Worm (Caenorhabditis elegans) whole organism, early embryonic: Measurements from ENCODE around the gene C15H7.3.

ENCODE experiments used
- B0310.2 ChIP-seq: sonication (generic microtip); optimal IDR thresholded peaks from 2 replicates; lab custom pipeline; 2016; ENCODE audit warnings: mild to moderate bottlenecking, missing genetic modification characterization, missing compliant biosample characterization
- F13C5.2 ChIP-seq: sonication (generic microtip); optimal IDR thresholded peaks from 2 replicates; lab custom pipeline; 2017; ENCODE audit warnings: mild to moderate bottlenecking, missing genetic modification characterization, inconsistent platforms, missing compliant biosample characterization
- aly-1 ChIP-seq: sonication (generic microtip); optimal IDR thresholded peaks from 2 replicates; lab custom pipeline; 2016; ENCODE audit warnings: missing genetic modification characterization, missing compliant biosample characterization
- ama-1 ChIP-seq: fragments of 150-350 bp; optimal IDR thresholded peaks from 2 replicates; lab custom pipeline; 2014
- ceh-13 ChIP-seq: fragments of 200-800 bp; sonication (Bioruptor generic); optimal IDR thresholded peaks from 2 replicates; lab custom pipeline; 2018; ENCODE audit warnings: mild to moderate bottlenecking, missing genetic modification characterization, missing compliant biosample characterization
- ceh-36 ChIP-seq: sonication (generic microtip); optimal IDR thresholded peaks from 2 replicates; lab custom pipeline; 2016; ENCODE audit warnings: missing genetic modification characterization, inconsistent platforms, missing compliant biosample characterization
- ets-7 ChIP-seq: sonication (generic microtip); optimal IDR thresholded peaks from 2 replicates; lab custom pipeline; 2016; ENCODE audit warnings: missing genotype, missing genetic modification characterization, missing compliant biosample characterization
- flt-1 ChIP-seq: fragments of 200-800 bp; sonication (Bioruptor generic); IDR thresholded peaks from 2 replicates; pipeline ENCODE4 v1.3.6; 2022; ENCODE audit warnings: missing genetic modification characterization, missing compliant biosample characterization
- hmbx-1 ChIP-seq: sonication (generic microtip); optimal IDR thresholded peaks from 2 replicates; lab custom pipeline; 2016; ENCODE audit warnings: mild to moderate bottlenecking, missing genetic modification characterization, missing compliant biosample characterization
- hmg-4 ChIP-seq: fragments of 200-800 bp; sonication (Bioruptor generic); optimal IDR thresholded peaks from 2 replicates; lab custom pipeline; 2018; ENCODE audit warnings: mild to moderate bottlenecking, missing genetic modification characterization, missing compliant biosample characterization
- hnd-1 ChIP-seq: sonication (generic microtip); optimal IDR thresholded peaks from 2 replicates; lab custom pipeline; 2016; ENCODE audit warnings: missing genetic modification characterization, missing compliant biosample characterization
- pes-1 ChIP-seq: fragments of 200-800 bp; sonication (Bioruptor generic); IDR thresholded peaks from 2 replicates; pipeline ENCODE4 v1.3.6; 2022; ENCODE audit warnings: missing genetic modification reagents, missing genetic modification characterization, missing compliant biosample characterization
- scrt-1 ChIP-seq: fragments of 200-800 bp; sonication (Bioruptor generic); IDR thresholded peaks from 2 replicates; pipeline ENCODE4 v1.3.6; 2022; ENCODE audit warnings: missing genetic modification characterization, missing compliant biosample characterization
- sea-1 ChIP-seq: fragments of 200-800 bp; sonication (Bioruptor generic); conservative IDR thresholded peaks from 2 replicates; pipeline ENCODE4 v1.3.6; 2022; ENCODE audit warnings: missing genetic modification characterization, missing compliant biosample characterization
- tbx-11 ChIP-seq: fragments of 200-800 bp; sonication (Bioruptor generic); IDR thresholded peaks from 2 replicates; pipeline ENCODE4 v1.3.6; 2022; ENCODE audit warnings: missing genetic modification characterization, missing compliant biosample characterization
- tbx-37 ChIP-seq: fragments of 200-800 bp; sonication (Bioruptor generic); conservative IDR thresholded peaks from 2 replicates; pipeline ENCODE4 v1.3.6; 2022; ENCODE audit warnings: missing genetic modification reagents, missing genetic modification characterization, missing compliant biosample characterization
- tra-4 ChIP-seq: sonication (generic microtip); optimal IDR thresholded peaks from 2 replicates; lab custom pipeline; 2017; ENCODE audit warnings: missing genetic modification characterization, missing compliant biosample characterization

Gene C15H7.3

DNA sequence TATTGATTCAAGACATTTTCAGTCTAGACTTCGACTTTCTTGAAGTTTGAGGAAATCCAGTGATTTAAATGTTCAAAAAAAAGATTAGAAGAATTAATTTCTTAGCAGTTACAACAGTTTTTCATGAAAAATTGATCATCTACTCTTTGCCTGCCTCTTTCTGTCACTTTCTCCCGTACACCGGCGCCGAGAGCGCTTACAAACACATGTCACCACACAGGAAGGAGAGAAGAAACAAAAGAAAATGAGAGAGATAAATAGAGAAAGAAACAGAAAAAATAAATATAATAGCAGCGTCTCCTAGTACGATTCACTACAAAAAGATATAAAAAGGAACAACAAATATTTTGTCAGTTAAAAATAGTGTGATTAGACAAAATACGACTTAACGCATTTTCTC is 14.9 kb upstream of the C15H7.3 start:
- no peak for TF ChIP-seq flt-1 (GFP tag; lab: Robert Waterston, UW)
- no peak for TF ChIP-seq B0310.2 (tag; lab: Kevin White, UChicago)
- no peak for TF ChIP-seq pes-1
- TF ChIP-seq scrt-1 (GFP tag; lab: Robert Waterston, UW) = no peak
- TF ChIP-seq F13C5.2 (tag; lab: Kevin White, UChicago) = no peak
- no peak for TF ChIP-seq hnd-1 (tag; lab: Kevin White, UChicago)
- TF ChIP-seq tbx-11 (GFP tag; lab: Robert Waterston, UW) = no peak
- no peak for TF ChIP-seq tbx-37
- no peak for TF ChIP-seq hmbx-1 (tag; lab: Kevin White, UChicago)
- no peak for TF ChIP-seq aly-1 (tag; lab: Kevin White, UChicago)
- no peak for TF ChIP-seq ceh-13 (GFP tag; lab: Kevin White, UChicago)
- no peak for TF ChIP-seq hmg-4 (GFP tag; lab: Kevin White, UChicago)

DNA sequence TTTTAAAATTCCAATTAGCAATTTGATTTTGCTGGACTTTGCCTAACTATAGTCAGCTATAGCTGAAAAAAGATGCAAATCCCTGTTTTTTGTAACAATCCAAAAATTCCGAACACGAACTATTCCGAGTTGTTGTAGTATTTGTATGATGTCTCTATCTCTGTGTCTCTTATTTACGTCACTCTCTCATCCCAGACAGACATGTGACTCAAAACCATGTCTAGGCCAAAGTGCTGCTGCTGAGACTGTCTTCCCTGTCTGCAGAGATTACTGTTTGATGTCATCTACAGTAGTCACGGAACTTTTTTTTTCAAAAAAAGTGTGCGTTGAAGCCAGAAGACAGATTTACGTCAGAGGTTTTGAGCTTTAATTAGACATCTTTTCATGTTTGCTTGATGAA is 14.5 kb upstream of the C15H7.3 start:
- no peak for TF ChIP-seq ceh-36 (tag; lab: Kevin White, UChicago)
- TF ChIP-seq tbx-11 (GFP tag; lab: Robert Waterston, UW) = no peak
- TF ChIP-seq ama-1 (lab: Kevin White, UChicago) = no peak
- TF ChIP-seq F13C5.2 (tag; lab: Kevin White, UChicago) = no peak
- no peak for TF ChIP-seq hnd-1 (tag; lab: Kevin White, UChicago)
- no peak for TF ChIP-seq tbx-37
- TF ChIP-seq B0310.2 (tag; lab: Kevin White, UChicago) = no peak
- TF ChIP-seq scrt-1 (GFP tag; lab: Robert Waterston, UW) = no peak

DNA sequence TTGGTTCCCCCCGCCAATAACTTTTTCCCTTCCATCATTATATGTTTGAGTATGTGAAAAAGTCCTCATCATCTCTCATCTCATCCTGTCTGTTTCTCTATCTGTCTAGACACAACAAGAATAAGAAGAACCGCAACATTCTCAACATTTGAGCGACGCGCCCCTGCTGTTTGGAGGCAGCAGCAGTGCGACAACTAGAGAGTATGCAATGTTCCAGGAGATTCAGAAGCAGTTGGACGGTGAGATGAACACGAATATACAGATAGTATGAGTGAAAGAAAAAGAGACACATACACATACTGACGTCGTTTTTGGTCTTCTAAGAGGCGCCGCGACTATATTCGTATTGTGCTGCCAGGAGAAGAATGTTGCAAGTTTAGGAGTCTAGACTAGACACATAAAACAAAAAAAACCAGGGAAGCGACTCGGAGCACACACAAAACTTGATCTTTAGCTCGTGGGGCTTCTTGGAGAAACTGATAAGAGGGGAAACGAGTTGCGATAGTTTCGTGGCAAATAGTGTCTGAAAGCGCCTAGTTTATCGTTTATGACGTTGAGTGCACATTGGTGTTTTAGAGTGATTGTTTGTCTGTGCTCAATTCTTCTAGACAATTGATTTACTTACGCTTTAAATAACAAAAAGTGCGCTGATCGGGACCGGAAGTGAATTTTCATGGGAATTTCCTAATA is 13.9 kb upstream of the C15H7.3 start:
- TF ChIP-seq pes-1 (no peak), F13C5.2 (tag; lab: Kevin White, UChicago) (no peak), ceh-36 (tag; lab: Kevin White, UChicago) (no peak), B0310.2 (tag; lab: Kevin White, UChicago) (no peak), tbx-37 (no peak), hmg-4 (GFP tag; lab: Kevin White, UChicago) (no peak), scrt-1 (GFP tag; lab: Robert Waterston, UW) (no peak), sea-1 (GFP tag; lab: Robert Waterston, UW) (no peak), hnd-1 (tag; lab: Kevin White, UChicago) (no peak), ceh-13 (GFP tag; lab: Kevin White, UChicago) (no peak)

DNA sequence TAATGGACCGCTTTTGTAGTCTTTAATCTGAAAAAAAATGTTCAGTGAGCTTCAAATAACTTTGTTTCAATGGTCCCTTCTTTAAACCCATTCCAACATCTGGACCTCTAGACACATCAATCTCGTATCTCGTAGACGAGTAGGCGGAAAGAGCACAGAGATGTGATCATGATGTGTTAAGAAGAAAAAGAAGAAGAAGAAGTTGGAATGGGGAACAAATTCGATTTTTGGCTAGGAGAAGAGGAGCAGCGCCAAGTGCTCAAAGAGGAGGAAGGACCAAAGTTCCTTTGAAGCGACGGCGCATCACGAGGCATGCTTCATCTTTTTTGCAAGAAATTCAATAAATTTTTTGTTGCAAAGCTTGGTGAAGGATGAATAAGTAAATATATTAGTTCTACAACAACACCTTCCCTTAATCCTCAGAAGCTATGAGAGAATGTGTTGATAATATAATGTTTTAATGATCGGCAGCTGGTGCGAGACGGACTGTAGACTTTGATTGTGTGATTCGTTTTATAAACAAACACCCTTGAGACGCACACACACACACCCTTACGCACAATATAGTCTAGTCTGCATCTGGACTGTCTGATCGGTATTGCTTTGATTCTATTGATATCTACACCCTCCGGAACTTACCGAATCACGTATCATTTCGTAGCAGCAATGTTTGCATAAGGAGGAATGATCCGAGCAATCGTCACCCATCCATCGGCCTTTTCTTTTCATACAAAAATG is 12.9 kb upstream of the C15H7.3 start:
- no peak for TF ChIP-seq scrt-1 (GFP tag; lab: Robert Waterston, UW)
- TF ChIP-seq ama-1 (lab: Kevin White, UChicago) = no peak
- TF ChIP-seq aly-1 (tag; lab: Kevin White, UChicago) = no peak

DNA sequence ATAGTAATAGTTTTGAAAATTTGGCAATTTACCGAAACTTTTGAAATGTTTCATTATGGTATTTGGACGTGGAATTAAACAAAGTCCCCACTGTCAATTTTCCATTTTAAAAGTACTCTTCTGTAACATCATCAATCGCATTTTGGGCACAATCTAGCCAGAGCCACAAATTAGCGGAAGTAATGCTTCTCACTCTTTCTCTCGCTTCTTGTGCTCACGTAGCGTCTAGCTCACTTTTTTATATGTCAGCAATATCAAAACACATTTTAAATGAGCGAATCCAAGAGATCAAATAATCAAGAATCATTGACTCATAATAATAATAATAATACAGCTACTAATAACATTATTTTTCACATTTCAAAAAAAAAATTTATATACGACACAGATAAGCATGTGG is 12.2 kb upstream of the C15H7.3 start:
- no peak for TF ChIP-seq flt-1 (GFP tag; lab: Robert Waterston, UW)
- no peak for TF ChIP-seq B0310.2 (tag; lab: Kevin White, UChicago)
- no peak for TF ChIP-seq aly-1 (tag; lab: Kevin White, UChicago)

DNA sequence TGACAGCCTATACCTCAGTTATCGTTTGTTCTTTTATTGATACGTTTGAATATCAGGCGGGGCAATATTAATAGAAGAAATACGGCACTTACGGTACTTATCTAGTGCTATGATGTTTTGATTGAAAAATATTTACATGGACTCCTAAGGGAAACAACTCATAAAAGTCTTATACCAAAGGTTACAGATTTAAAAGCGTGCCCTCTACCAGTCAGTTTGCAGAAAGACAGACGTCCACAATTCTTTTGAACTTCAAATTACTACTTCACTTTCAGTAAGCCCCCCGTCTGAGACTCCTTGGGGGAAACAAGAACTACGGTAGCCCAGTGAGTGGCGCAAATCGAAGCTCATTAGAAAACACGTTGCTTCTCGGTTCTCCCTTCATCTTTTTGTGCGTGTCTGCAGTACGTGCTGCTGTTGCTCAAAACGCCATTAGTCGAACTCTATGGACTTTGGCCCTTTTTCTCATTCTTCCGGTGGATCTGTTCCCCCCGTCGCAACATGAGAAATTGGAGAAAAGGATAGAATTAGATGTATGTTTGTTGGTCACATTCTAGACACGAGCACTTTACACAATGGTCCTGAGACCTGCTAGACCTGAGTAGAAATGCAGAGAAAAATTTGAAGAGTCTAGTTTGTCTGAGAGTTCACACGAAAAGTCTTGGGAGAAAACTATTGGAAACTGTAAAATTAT is 10.6 kb upstream of the C15H7.3 start:
- no peak for TF ChIP-seq sea-1 (GFP tag; lab: Robert Waterston, UW)

DNA sequence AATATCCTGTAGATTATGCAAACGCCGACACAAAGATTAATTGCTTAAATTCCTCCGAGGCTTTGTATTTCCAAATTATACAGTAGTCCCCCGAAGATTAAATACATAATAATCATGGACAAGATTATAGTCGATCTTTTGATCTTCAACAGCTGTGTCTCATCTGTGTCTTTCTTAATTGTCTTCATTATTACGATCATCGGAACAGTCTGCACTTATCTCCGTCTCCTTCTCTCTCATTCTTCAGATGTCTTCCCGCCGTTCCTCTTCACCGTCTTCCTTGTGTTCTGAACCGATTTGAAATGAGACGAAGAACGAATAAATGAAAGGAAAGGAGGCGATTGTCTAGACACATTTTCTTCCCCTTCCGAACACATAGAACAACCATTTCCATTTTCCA is 9.3 kb upstream of the C15H7.3 start:
- no peak for TF ChIP-seq hmbx-1 (tag; lab: Kevin White, UChicago)
- no peak for TF ChIP-seq ets-7 (tag; lab: Kevin White, UChicago)
- no peak for TF ChIP-seq B0310.2 (tag; lab: Kevin White, UChicago)
- TF ChIP-seq sea-1 (GFP tag; lab: Robert Waterston, UW) = no peak
- TF ChIP-seq pes-1 = no peak
- no peak for TF ChIP-seq F13C5.2 (tag; lab: Kevin White, UChicago)
- no peak for TF ChIP-seq ceh-36 (tag; lab: Kevin White, UChicago)
- TF ChIP-seq tra-4 (tag; lab: Kevin White, UChicago) = no peak
- TF ChIP-seq hnd-1 (tag; lab: Kevin White, UChicago) = no peak
- no peak for TF ChIP-seq hmg-4 (GFP tag; lab: Kevin White, UChicago)
- no peak for TF ChIP-seq aly-1 (tag; lab: Kevin White, UChicago)
- no peak for TF ChIP-seq ama-1 (lab: Kevin White, UChicago)

DNA sequence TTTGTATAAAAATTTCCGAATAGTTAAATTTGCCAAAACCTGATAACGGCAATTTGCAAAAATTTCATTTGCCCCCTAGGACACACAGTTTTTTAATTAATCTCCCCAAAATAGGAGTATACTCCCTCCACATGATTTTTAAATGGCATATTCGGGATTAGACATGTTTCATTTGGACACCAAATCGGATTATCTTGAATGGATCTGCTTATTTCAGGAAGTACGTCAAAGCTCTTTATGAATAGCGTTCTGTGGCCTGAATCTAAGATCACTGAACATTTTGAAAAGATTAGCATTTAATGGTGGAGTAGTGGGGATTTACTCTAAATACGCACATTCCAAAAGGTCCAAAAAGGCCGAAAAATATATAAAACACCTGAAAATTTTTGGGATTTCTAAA is 6.8 kb upstream of the C15H7.3 start:
- TF ChIP-seq ceh-36 (tag; lab: Kevin White, UChicago) (peak; percentile 37), hnd-1 (tag; lab: Kevin White, UChicago) (no peak)
